Worm (Caenorhabditis elegans): ENCODE measurements around the gene ZK1055.7.

DNA sequence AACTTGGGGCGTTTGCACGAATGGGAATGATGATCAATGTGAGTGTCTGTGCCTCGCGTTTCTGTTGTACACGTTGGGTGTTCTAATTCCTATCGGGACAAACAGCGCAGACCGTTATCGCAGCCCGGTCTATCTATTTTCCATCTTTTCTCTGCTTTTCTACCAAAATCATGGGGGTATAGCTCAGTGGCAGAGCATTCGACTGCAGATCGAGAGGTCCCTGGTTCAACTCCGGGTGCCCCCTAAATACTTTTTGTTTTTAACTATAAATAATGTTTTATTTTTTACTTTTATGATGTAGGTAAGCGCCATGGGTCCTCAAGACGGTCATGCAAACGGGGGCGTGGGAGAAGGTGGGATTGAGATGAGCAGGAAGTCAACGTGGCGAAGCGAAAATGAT is 45.6 kb downstream of the ZK1055.7 start:
- no peak for TF ChIP-seq mbf-1 (tag; optimal IDR thresholded peaks at IDR 0.05)
- TF ChIP-seq unc-39 (tag; optimal IDR thresholded peaks at IDR 0.05) = no peak
- TF ChIP-seq zag-1 (tag; optimal IDR thresholded peaks at IDR 0.05) = no peak
- TF ChIP-seq fos-1 (tag; optimal IDR thresholded peaks at IDR 0.05) = no peak
- no peak for TF ChIP-seq egl-27 (tag; optimal IDR thresholded peaks at IDR 0.05)
- TF ChIP-seq lin-13 (GFP tag; optimal IDR thresholded peaks at IDR 0.05) = no peak
- TF ChIP-seq lin-39 (tag; optimal IDR thresholded peaks at IDR 0.05) = no peak
- TF ChIP-seq ztf-11 (tag; optimal IDR thresholded peaks at IDR 0.05) = no peak
- TF ChIP-seq ztf-1 (GFP tag; conservative IDR thresholded peaks at IDR 0.05) = no peak

Measured in whole organism, L2 larva.